Fruit fly (Drosophila melanogaster) whole organism, wandering third instar larva: ENCODE measurements around the gene tipE.
A peak's percentile ranks its signal among the peaks of the same experiment; 100 is the strongest.

ENCODE experiments used
- Abd-B ChIP-seq: fragments of >200 bp; optimal IDR thresholded peaks from 2 replicates; lab custom pipeline; 2017; ENCODE audit warnings: missing biosample characterization, missing genetic modification characterization
- CG9705 ChIP-seq: fragments of 200-800 bp; sonication (Bioruptor generic); optimal IDR thresholded peaks from 2 replicates; lab custom pipeline; 2018; ENCODE audit warnings: missing biosample characterization, mild to moderate bottlenecking, missing genetic modification characterization
- CrebA ChIP-seq: fragments of 200-800 bp; sonication (Bioruptor generic); optimal IDR thresholded peaks from 2 replicates; lab custom pipeline; 2016; ENCODE audit warnings: missing biosample characterization, mild to moderate bottlenecking, missing genetic modification characterization, borderline replicate concordance
- Dfd ChIP-seq: fragments of >200 bp; optimal IDR thresholded peaks from 2 replicates; lab custom pipeline; 2017; ENCODE audit warnings: missing biosample characterization, missing genetic modification characterization
- Dif ChIP-seq: fragments of 200-275, 200-300 bp; sonication (Bioruptor generic); optimal IDR thresholded peaks from 2 replicates; lab custom pipeline; 2018; ENCODE audit warnings: missing biosample characterization, missing genetic modification characterization; ENCODE audit not compliant: partially characterized antibody
- GATAd ChIP-seq: sonication (Bioruptor generic); optimal IDR thresholded peaks from 2 replicates; lab custom pipeline; 2016; ENCODE audit warnings: missing biosample characterization, missing genetic modification characterization
- HLH106 ChIP-seq: fragments of 200-800 bp; optimal IDR thresholded peaks from 3 replicates; lab custom pipeline; 2019; ENCODE audit warnings: missing biosample characterization, mild to moderate bottlenecking, missing genetic modification characterization, moderate library complexity
- Hnf4 ChIP-seq: fragments of 200-800 bp; sonication (Bioruptor generic); optimal IDR thresholded peaks from 2 replicates; lab custom pipeline; 2016; ENCODE audit warnings: missing biosample characterization, mild to moderate bottlenecking, missing genetic modification characterization
- Hr78 ChIP-seq: fragments of >200 bp; optimal IDR thresholded peaks from 2 replicates; lab custom pipeline; 2017; ENCODE audit warnings: missing biosample characterization, missing genetic modification characterization
- Jra ChIP-seq: sonication (Bioruptor generic); optimal IDR thresholded peaks from 2 replicates; lab custom pipeline; 2016; ENCODE audit warnings: missing biosample characterization, missing genetic modification characterization
- Mio ChIP-seq: sonication (Bioruptor generic); optimal IDR thresholded peaks from 2 replicates; lab custom pipeline; 2016; ENCODE audit warnings: missing biosample characterization, missing genetic modification characterization
- N ChIP-seq: fragments of >200 bp; optimal IDR thresholded peaks from 2 replicates; lab custom pipeline; 2018; ENCODE audit warnings: missing biosample characterization, missing external identifiers, missing genetic modification characterization
- OdsH ChIP-seq: fragments of 200-800 bp; sonication (Bioruptor generic); optimal IDR thresholded peaks from 2 replicates; lab custom pipeline; 2016; ENCODE audit warnings: missing biosample characterization, mild to moderate bottlenecking, missing genetic modification characterization
- Rel ChIP-seq, 2 experiments: fragments of 200-800 bp; sonication (Bioruptor generic) in 1 of 2; optimal IDR thresholded peaks; 2 replicates in 1 of 2; 3 replicates in 1 of 2; lab custom pipeline; 2016 to 2019; ENCODE audit warnings: mild to moderate bottlenecking in 2 of 2, missing biosample characterization in 2 of 2, missing genetic modification characterization in 2 of 2, moderate library complexity in 1 of 2
- Sp1 ChIP-seq: fragments of 200-800 bp; sonication (Bioruptor generic); optimal IDR thresholded peaks from 3 replicates; lab custom pipeline; 2019; ENCODE audit warnings: missing biosample characterization, mild to moderate bottlenecking, missing genetic modification characterization, moderate library complexity
- Vsx2 ChIP-seq: fragments of 200-300, 225-300 bp; sonication (Bioruptor generic); optimal IDR thresholded peaks from 2 replicates; lab custom pipeline; 2018; ENCODE audit warnings: missing biosample characterization, missing genetic modification characterization; ENCODE audit not compliant: partially characterized antibody
- br ChIP-seq: fragments of 200-800 bp; sonication (Bioruptor generic); optimal IDR thresholded peaks from 2 replicates; lab custom pipeline; 2016; ENCODE audit warnings: missing biosample characterization, missing genetic modification characterization
- brk ChIP-seq: fragments of 200-800 bp; sonication (Bioruptor generic); optimal IDR thresholded peaks from 2 replicates; lab custom pipeline; 2016; ENCODE audit warnings: missing biosample characterization, mild to moderate bottlenecking, missing genetic modification characterization
- dl ChIP-seq, 2 experiments: fragments of 175-275, 200-275 bp in 1 of 2; fragments of 200-275 bp in 1 of 2; sonication (Bioruptor generic); optimal IDR thresholded peaks; lab custom pipeline; 2018; ENCODE audit warnings: mild to moderate bottlenecking in 2 of 2, missing biosample characterization in 2 of 2, missing genetic modification characterization in 2 of 2, moderate library complexity in 2 of 2; ENCODE audit not compliant: partially characterized antibody in 2 of 2, insufficient read depth in 1 of 2
- dsf ChIP-seq: sonication (Bioruptor generic); optimal IDR thresholded peaks from 2 replicates; lab custom pipeline; 2016; ENCODE audit warnings: missing biosample characterization, missing genetic modification characterization, borderline replicate concordance
- ey ChIP-seq: fragments of 200-800 bp; sonication (Bioruptor generic); optimal IDR thresholded peaks from 2 replicates; lab custom pipeline; 2016; ENCODE audit warnings: missing biosample characterization, missing genetic modification characterization
- foxo ChIP-seq, 2 experiments: fragments of 200-800 bp; sonication (Bioruptor generic); optimal IDR thresholded peaks; 2 replicates in 1 of 2; 3 replicates in 1 of 2; lab custom pipeline; 2016 to 2017; ENCODE audit warnings: missing biosample characterization in 2 of 2, missing genetic modification characterization in 2 of 2
- fru ChIP-seq: fragments of 200-800 bp; sonication (Bioruptor generic); optimal IDR thresholded peaks from 3 replicates; lab custom pipeline; 2016; ENCODE audit warnings: missing biosample characterization, mild to moderate bottlenecking, missing genetic modification characterization
- h ChIP-seq: fragments of 200-800 bp; sonication (Bioruptor generic); optimal IDR thresholded peaks from 3 replicates; lab custom pipeline; 2016; ENCODE audit warnings: missing biosample characterization, mild to moderate bottlenecking, missing genetic modification characterization
- jim ChIP-seq: fragments of 175-275, 200-325 bp; sonication (Bioruptor generic); optimal IDR thresholded peaks from 2 replicates; lab custom pipeline; 2016; ENCODE audit warnings: missing biosample characterization, mild to moderate bottlenecking, missing genetic modification characterization
- lola ChIP-seq: fragments of >200 bp; optimal IDR thresholded peaks from 2 replicates; lab custom pipeline; 2017; ENCODE audit warnings: missing biosample characterization, missing genetic modification characterization
- pan ChIP-seq: fragments of >200 bp; optimal IDR thresholded peaks from 2 replicates; lab custom pipeline; 2017
- psq ChIP-seq: fragments of 200-800 bp; sonication (Bioruptor generic); optimal IDR thresholded peaks from 3 replicates; lab custom pipeline; 2017; ENCODE audit warnings: missing biosample characterization, mild to moderate bottlenecking, missing genetic modification characterization, moderate library complexity
- rgr ChIP-seq: fragments of 200-800 bp; sonication (Bioruptor generic); optimal IDR thresholded peaks from 3 replicates; lab custom pipeline; 2016; ENCODE audit warnings: missing biosample characterization, mild to moderate bottlenecking, missing genetic modification characterization
- sage ChIP-seq: fragments of 200-800 bp; sonication (Bioruptor generic); optimal IDR thresholded peaks from 2 replicates; lab custom pipeline; 2016; ENCODE audit warnings: missing biosample characterization, mild to moderate bottlenecking, missing genetic modification characterization
- sv ChIP-seq: fragments of 200-800 bp; sonication (Bioruptor generic); optimal IDR thresholded peaks from 3 replicates; lab custom pipeline; 2016; ENCODE audit warnings: missing biosample characterization, missing genetic modification characterization
- tai ChIP-seq: sonication (Bioruptor generic); optimal IDR thresholded peaks from 2 replicates; lab custom pipeline; 2016; ENCODE audit warnings: missing biosample characterization, missing genetic modification characterization
- woc ChIP-seq: sonication (Bioruptor generic); optimal IDR thresholded peaks from 2 replicates; lab custom pipeline; 2016; ENCODE audit warnings: missing biosample characterization, mild to moderate bottlenecking, missing genetic modification characterization

The tipE gene

DNA sequence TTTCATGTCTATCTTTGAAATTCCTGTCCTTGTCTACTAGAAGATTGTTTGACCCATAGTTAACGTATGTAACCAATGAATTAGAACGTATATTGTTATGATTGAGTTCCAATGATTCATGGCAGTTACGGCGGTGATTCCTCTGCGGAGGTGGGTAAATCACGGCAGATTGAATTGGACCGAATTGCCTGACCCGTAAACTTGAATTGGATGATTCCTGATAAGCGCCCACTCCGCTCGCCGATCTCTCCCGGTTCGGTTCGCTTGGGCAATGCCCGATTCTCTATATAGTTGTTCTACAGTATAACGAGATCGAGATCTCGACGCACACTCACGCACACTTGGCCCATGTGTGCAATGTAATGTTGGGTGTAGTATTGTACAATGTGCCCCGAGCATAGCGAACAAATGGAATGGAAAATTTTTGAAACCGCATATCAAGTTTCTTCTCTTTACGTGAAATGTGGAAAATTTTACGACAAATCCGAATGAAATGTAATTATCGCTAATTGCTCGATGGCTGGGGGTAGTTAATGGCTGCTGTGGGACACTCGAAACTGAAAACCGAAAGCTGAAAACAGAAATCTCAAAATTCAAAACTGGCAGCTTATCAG is 43.2 kb downstream of the tipE start:
- TF ChIP-seq CrebA (GFP tag; lab: Kevin White, UChicago) (no peak), Mio (GFP tag; lab: Kevin White, UChicago) (no peak), Rel (GFP tag; optimal IDR thresholded peaks at IDR 0.05; lab: Kevin White, UChicago) (no peak), Rel (tag; optimal IDR thresholded peaks at IDR 0.05; lab: Kevin White, UChicago) (peak; percentile 68)

DNA sequence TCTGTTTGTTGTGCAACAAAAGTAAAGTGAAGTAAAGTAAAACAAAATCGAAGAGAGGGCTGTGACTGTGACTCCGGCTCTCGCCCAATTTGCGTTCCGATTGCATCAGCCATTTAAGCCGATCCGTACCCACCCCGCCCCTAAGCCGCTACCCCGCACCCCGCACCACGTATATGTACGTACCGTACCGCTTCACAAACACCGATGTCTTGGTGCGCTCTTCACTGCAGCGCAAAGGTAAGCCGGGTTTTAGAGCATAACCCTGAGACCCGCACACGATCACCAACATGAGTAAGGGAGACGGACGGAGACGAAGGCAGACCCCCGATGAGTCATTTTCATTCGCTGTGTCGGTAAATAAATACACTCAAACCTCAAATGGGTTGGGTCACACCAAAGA is 43.9 kb downstream of the tipE start:
- TF ChIP-seq Jra (GFP tag; lab: Kevin White, UChicago) (peak; percentile 14), sage (no peak)
- TF ChIP-seq, all 38 proteins: peak for 1

DNA sequence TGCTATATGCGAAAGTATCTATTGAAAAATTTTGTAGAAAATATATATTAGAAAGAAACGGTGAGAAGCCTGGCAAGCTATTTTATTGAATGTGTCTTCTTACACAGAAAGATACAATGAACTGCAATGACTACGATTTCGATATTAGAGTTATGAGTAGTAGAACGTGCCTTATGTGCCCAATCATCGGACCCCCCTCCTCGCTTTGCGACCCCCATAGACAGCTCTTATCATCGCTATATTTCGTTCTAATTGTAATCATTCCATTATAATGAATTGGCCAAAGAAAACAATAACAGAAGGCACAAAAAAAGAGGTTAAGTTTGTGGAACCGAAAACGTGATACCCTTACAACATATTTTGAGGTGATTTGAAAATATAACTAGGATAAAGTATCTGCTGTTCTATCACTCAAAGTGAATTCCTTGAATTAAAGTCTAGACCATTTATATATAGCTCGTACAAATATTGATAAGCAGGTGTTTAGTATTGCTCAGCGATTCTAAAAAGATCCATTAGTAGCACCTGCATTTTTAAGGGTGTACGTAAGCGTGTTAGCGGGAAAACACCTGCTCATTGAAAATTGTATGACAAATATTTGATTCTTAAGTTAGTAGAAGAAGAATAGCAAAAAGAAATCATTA is 44.5 kb downstream of the tipE start:
- TF ChIP-seq lola (GFP tag; lab: Kevin White, UChicago): no peak
- TF ChIP-seq br: no peak
- TF ChIP-seq brk: no peak
- no peak for TF ChIP-seq dl (GFP tag; optimal IDR thresholded peaks at IDR 0.05; lab: Kevin White, UChicago; ENCODE audit: insufficient read depth in 1 of 2, partially characterized antibody in 2 of 2)
- TF ChIP-seq sage: no peak
- no peak for TF ChIP-seq Mio (GFP tag; lab: Kevin White, UChicago)
- no peak for TF ChIP-seq tai (GFP tag; lab: Kevin White, UChicago)
- no peak for TF ChIP-seq sv
- TF ChIP-seq dsf (GFP tag; lab: Kevin White, UChicago): no peak
- TF ChIP-seq Jra (GFP tag; lab: Kevin White, UChicago): no peak
- TF ChIP-seq woc (GFP tag; lab: Kevin White, UChicago): no peak
- no peak for TF ChIP-seq OdsH (GFP tag; lab: Kevin White, UChicago)
- no peak for TF ChIP-seq jim (GFP tag; lab: Kevin White, UChicago)
- no peak for TF ChIP-seq rgr (GFP tag; lab: Kevin White, UChicago)
- no peak for TF ChIP-seq pan (lab: Kevin White, UChicago)
- peak; percentile 23 for TF ChIP-seq fru (GFP tag; lab: Kevin White, UChicago)
- no peak for TF ChIP-seq Hnf4 (GFP tag; lab: Kevin White, UChicago)
- TF ChIP-seq psq (GFP tag; lab: Kevin White, UChicago): no peak
- TF ChIP-seq Hr78 (GFP tag; lab: Kevin White, UChicago): no peak
- peak; percentile 43 for TF ChIP-seq h (GFP tag; lab: Kevin White, UChicago)
- TF ChIP-seq Sp1 (GFP tag; lab: Kevin White, UChicago): no peak
- TF ChIP-seq GATAd (GFP tag; lab: Kevin White, UChicago): no peak
- peak; percentile 15 for TF ChIP-seq ey
- TF ChIP-seq CG9705 (GFP tag; lab: Kevin White, UChicago): no peak
- TF ChIP-seq Abd-B (GFP tag; lab: Kevin White, UChicago): no peak
- TF ChIP-seq Rel (GFP tag; optimal IDR thresholded peaks at IDR 0.05; lab: Kevin White, UChicago): no peak
- no peak for TF ChIP-seq Rel (tag; optimal IDR thresholded peaks at IDR 0.05; lab: Kevin White, UChicago)

DNA sequence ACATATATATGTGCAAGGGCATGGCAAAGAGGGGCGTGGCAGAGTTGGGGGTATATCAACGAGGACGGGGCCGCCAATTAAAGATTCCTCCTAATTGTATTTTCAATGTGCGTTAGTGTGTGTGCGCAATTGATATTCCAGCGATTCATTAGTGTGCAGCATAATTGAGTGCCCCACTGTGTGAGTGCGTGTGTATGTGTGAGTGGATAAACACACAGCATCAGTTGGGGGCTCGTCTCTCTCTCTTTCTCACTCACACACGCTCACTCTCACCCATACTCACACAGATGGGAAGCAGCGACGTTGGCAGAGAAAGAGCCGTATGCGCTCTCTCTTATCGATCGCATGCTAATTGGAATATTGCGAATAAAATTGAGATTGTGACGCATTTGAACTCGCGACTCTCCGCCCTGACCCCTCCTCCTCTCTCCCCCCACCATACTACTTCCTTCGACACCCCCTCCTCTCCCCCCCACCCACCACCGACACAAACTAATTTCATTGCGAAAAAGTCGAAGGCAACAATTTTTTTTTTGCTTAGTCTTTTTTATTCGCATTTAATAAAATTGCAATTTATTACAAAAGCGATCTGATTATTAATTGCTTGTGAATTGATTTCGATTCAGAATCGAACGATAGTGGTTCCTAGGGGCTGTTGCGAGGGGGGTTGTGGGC is 45.4 kb downstream of the tipE start:
- TF ChIP-seq rgr (GFP tag; lab: Kevin White, UChicago) (no peak), br (no peak), Vsx2 (peak; percentile 11), HLH106 (tag; lab: Kevin White, UChicago) (no peak), Dif (GFP tag; lab: Kevin White, UChicago) (peak; percentile 38), dsf (GFP tag; lab: Kevin White, UChicago) (no peak), Rel (GFP tag; optimal IDR thresholded peaks at IDR 0.05; lab: Kevin White, UChicago) (no peak), Rel (tag; optimal IDR thresholded peaks at IDR 0.05; lab: Kevin White, UChicago) (peak; percentile 2), h (GFP tag; lab: Kevin White, UChicago) (no peak), foxo (GFP tag; optimal IDR thresholded peaks at IDR 0.05; lab: Kevin White, UChicago) (no peak), Dfd (GFP tag; lab: Kevin White, UChicago) (no peak), dl (GFP tag; optimal IDR thresholded peaks at IDR 0.05; lab: Kevin White, UChicago; ENCODE audit: insufficient read depth in 1 of 2, partially characterized antibody in 2 of 2) (peak in 1 of 2 experiments; percentile 21), N (peak; percentile 64)
